Worm (Caenorhabditis elegans): ENCODE data around the gene czw-1.

- TF ChIP-seq pha-4 (tag; optimal IDR thresholded peaks at IDR 0.05) = peak; percentile 37
- TF ChIP-seq elt-3 (tag; optimal IDR thresholded peaks at IDR 0.05) = no peak
- TF ChIP-seq mls-2 (tag; optimal IDR thresholded peaks at IDR 0.05) = no peak
- no peak for TF ChIP-seq nhr-12 (tag; optimal IDR thresholded peaks at IDR 0.05)
- no peak for TF ChIP-seq unc-39 (tag; optimal IDR thresholded peaks at IDR 0.05)
- peak; percentile 71 for TF ChIP-seq mep-1 (tag; optimal IDR thresholded peaks at IDR 0.05)
- TF ChIP-seq blmp-1 (tag; optimal IDR thresholded peaks at IDR 0.05) = no peak
- TF ChIP-seq tbx-8 (GFP tag; optimal IDR thresholded peaks at IDR 0.05) = no peak
- TF ChIP-seq elt-1 (tag; optimal IDR thresholded peaks at IDR 0.05; ENCODE audit: borderline replicate concordance, insufficient read depth) = no peak
- no peak for TF ChIP-seq ceh-43 (GFP tag; optimal IDR thresholded peaks at IDR 0.05)
- peak; percentile 49 for TF ChIP-seq ces-1 (GFP tag; optimal IDR thresholded peaks at IDR 0.05)
- peak; percentile 96 for TF ChIP-seq lsy-2 (tag; optimal IDR thresholded peaks at IDR 0.05)
- TF ChIP-seq bed-3 (GFP tag; optimal IDR thresholded peaks at IDR 0.05) = no peak
Observed at ce11 chrIV:7902221-7902904, 44.3 kb downstream of the czw-1 start, which contains the start of gene arp-11.
